In the genomic region with DNA sequence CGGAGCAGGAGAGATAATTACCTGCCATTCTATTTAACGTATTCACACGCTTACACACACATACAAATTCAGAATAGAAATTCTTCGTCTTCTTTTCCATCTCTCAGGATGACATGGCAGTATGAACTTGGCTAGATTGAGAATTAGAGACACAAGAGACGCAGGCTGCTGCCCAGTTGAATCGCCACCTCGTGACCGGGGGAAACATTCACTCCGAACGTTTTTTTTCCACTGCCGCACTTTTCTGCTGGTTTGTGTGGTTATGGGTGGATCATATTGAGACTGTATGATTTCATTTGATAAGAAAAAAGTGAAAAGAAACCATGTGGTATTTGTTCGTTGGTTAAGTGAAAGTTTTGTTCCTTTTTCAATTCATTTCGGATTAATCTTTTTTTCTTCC, we compare ENCODE assay signal across 6 worm cellular contexts.
TF ChIP-seq lines count a peak whose summit lies in the region.

No protein-coding gene starts in this region.

TF ChIP-seq in whole organism, L1 larva, 84 proteins besides CTCF, POLR2A, EP300 and RAD21 (continued from another document and continues in another):
- TF ChIP-seq fos-1 (tag; optimal IDR thresholded peaks at IDR 0.05; lab: Kevin White, UChicago), result peak; percentile 24
- TF ChIP-seq rnt-1 (tag; optimal IDR thresholded peaks at IDR 0.05; lab: Kevin White, UChicago), result peak; percentile 46
- no peak for TF ChIP-seq unc-30 (tag; optimal IDR thresholded peaks at IDR 0.05; lab: Kevin White, UChicago)
- peak; percentile 12 for TF ChIP-seq hpl-2 (GFP tag; optimal IDR thresholded peaks at IDR 0.05; lab: Kevin White, UChicago)
- TF ChIP-seq mdl-1 (tag; optimal IDR thresholded peaks at IDR 0.05; lab: Kevin White, UChicago), result peak in 1 of 2 experiments; percentile 83
- TF ChIP-seq efl-3 (GFP tag; optimal IDR thresholded peaks at IDR 0.05; lab: Kevin White, UChicago), result no peak
- no peak for TF ChIP-seq sptf-1 (tag; optimal IDR thresholded peaks at IDR 0.05; lab: Kevin White, UChicago)
- TF ChIP-seq dsc-1 (tag; optimal IDR thresholded peaks at IDR 0.05; lab: Kevin White, UChicago), result no peak
- no peak for TF ChIP-seq ces-1 (GFP tag; optimal IDR thresholded peaks at IDR 0.05; lab: Kevin White, UChicago)
- no peak for TF ChIP-seq F16B12.6 (tag; optimal IDR thresholded peaks at IDR 0.05; lab: Kevin White, UChicago)
- no peak for TF ChIP-seq sup-37 (GFP tag; optimal IDR thresholded peaks at IDR 0.05; lab: Kevin White, UChicago)
- peak; percentile 60 for TF ChIP-seq nhr-47 (tag; optimal IDR thresholded peaks at IDR 0.05; lab: Kevin White, UChicago)
- TF ChIP-seq blmp-1 (tag; optimal IDR thresholded peaks at IDR 0.05; lab: Kevin White, UChicago), result peak; percentile 99
- TF ChIP-seq ztf-4 (tag; optimal IDR thresholded peaks at IDR 0.05; lab: Kevin White, UChicago), result no peak
- peak; percentile 52 for TF ChIP-seq skn-1 (tag; optimal IDR thresholded peaks at IDR 0.05; lab: Kevin White, UChicago)
- peak; percentile 61 for TF ChIP-seq lin-13 (GFP tag; optimal IDR thresholded peaks at IDR 0.05; lab: Kevin White, UChicago)
- TF ChIP-seq nhr-71 (tag; optimal IDR thresholded peaks at IDR 0.05; lab: Kevin White, UChicago), result peak; percentile 79
- peak in 1 of 3 experiments; percentile 62 for TF ChIP-seq ceh-82 (tag; optimal IDR thresholded peaks at IDR 0.05; lab: Kevin White, UChicago)
- peak; percentile 27 for TF ChIP-seq nhr-11 (tag; optimal IDR thresholded peaks at IDR 0.05; lab: Kevin White, UChicago)
- TF ChIP-seq zag-1 (tag; optimal IDR thresholded peaks at IDR 0.05; lab: Kevin White, UChicago), result no peak
- TF ChIP-seq ceh-63 (GFP tag; optimal IDR thresholded peaks at IDR 0.05; lab: Kevin White, UChicago), result no peak

TF ChIP-seq in whole organism, L2 larva, 48 proteins besides CTCF, POLR2A, EP300 and RAD21 (continued from another document and continues in another):
- TF ChIP-seq skn-1 (tag; optimal IDR thresholded peaks at IDR 0.05; lab: Kevin White, UChicago) (peak; percentile 72), elt-3 (tag; optimal IDR thresholded peaks at IDR 0.05; lab: Kevin White, UChicago) (no peak), ZK546.5 (tag; optimal IDR thresholded peaks at IDR 0.05; lab: Kevin White, UChicago) (no peak), lsy-2 (tag; optimal IDR thresholded peaks at IDR 0.05; lab: Kevin White, UChicago) (peak in 1 of 2 experiments; percentile 68), nhr-6 (tag; optimal IDR thresholded peaks at IDR 0.05; lab: Kevin White, UChicago) (no peak), nhr-23 (tag; optimal IDR thresholded peaks at IDR 0.05; lab: Kevin White, UChicago) (no peak), mbf-1 (tag; optimal IDR thresholded peaks at IDR 0.05; lab: Kevin White, UChicago) (no peak), ztf-1 (GFP tag; conservative IDR thresholded peaks at IDR 0.05; lab: Robert Waterston, UW) (no peak), ama-1 (optimal IDR thresholded peaks at IDR 0.05; lab: Kevin White, UChicago) (peak; percentile 70), elt-1 (tag; optimal IDR thresholded peaks at IDR 0.05; lab: Kevin White, UChicago) (no peak), mab-5 (tag; optimal IDR thresholded peaks at IDR 0.05; lab: Kevin White, UChicago) (no peak), nhr-77 (tag; optimal IDR thresholded peaks at IDR 0.05; lab: Kevin White, UChicago) (no peak), blmp-1 (tag; optimal IDR thresholded peaks at IDR 0.05; lab: Kevin White, UChicago; ENCODE audit: insufficient read depth) (peak; percentile 99), sma-9 (GFP tag; optimal IDR thresholded peaks at IDR 0.05; lab: Kevin White, UChicago) (peak; percentile 88), sma-9 (tag; optimal IDR thresholded peaks at IDR 0.05; lab: Kevin White, UChicago) (no peak), ztf-11 (tag; optimal IDR thresholded peaks at IDR 0.05; lab: Kevin White, UChicago) (no peak), peb-1 (tag; optimal IDR thresholded peaks at IDR 0.05; lab: Kevin White, UChicago) (no peak), nhr-12 (tag; optimal IDR thresholded peaks at IDR 0.05; lab: Kevin White, UChicago) (no peak), gmeb-1 (tag; optimal IDR thresholded peaks at IDR 0.05; lab: Kevin White, UChicago) (peak; percentile 57), lin-39 (tag; optimal IDR thresholded peaks at IDR 0.05; lab: Kevin White, UChicago) (no peak), R02D3.7 (tag; optimal IDR thresholded peaks at IDR 0.05; lab: Kevin White, UChicago) (no peak), ztf-4 (tag; optimal IDR thresholded peaks at IDR 0.05; lab: Kevin White, UChicago) (peak; percentile 20)

TF ChIP-seq in whole organism, L3 larva, 47 proteins besides CTCF, POLR2A, EP300 and RAD21 (continued from another document and continues in another):
- TF ChIP-seq mdl-1 (tag; optimal IDR thresholded peaks at IDR 0.05; lab: Kevin White, UChicago), result peak; percentile 43
- no peak for TF ChIP-seq fos-1 (tag; optimal IDR thresholded peaks at IDR 0.05; lab: Kevin White, UChicago)
- TF ChIP-seq nhr-12 (tag; optimal IDR thresholded peaks at IDR 0.05; lab: Kevin White, UChicago), result no peak
- TF ChIP-seq nhr-67 (tag; optimal IDR thresholded peaks at IDR 0.05; lab: Kevin White, UChicago), result no peak
- TF ChIP-seq ZK546.5 (tag; optimal IDR thresholded peaks at IDR 0.05; lab: Kevin White, UChicago), result no peak
- TF ChIP-seq R02D3.7 (tag; optimal IDR thresholded peaks at IDR 0.05; lab: Kevin White, UChicago), result no peak
- TF ChIP-seq nhr-11 (tag; optimal IDR thresholded peaks at IDR 0.05; lab: Kevin White, UChicago), result no peak
- TF ChIP-seq elt-1 (tag; optimal IDR thresholded peaks at IDR 0.05; lab: Kevin White, UChicago), result no peak
- TF ChIP-seq nhr-25 (tag; optimal IDR thresholded peaks at IDR 0.05; lab: Kevin White, UChicago), result peak; percentile 70
- TF ChIP-seq jun-1 (tag; optimal IDR thresholded peaks at IDR 0.05; lab: Kevin White, UChicago), result peak; percentile 25
- TF ChIP-seq pqm-1 (tag; optimal IDR thresholded peaks at IDR 0.05; lab: Kevin White, UChicago), result peak; percentile 63
- no peak for TF ChIP-seq zag-1 (tag; optimal IDR thresholded peaks at IDR 0.05; lab: Kevin White, UChicago)
- TF ChIP-seq ztf-11 (tag; optimal IDR thresholded peaks at IDR 0.05; lab: Kevin White, UChicago), result no peak
- TF ChIP-seq nhr-28 (tag; optimal IDR thresholded peaks at IDR 0.05; lab: Kevin White, UChicago), result no peak
- TF ChIP-seq mml-1 (tag; optimal IDR thresholded peaks at IDR 0.05; lab: Kevin White, UChicago), result no peak
- peak; percentile 51 for TF ChIP-seq lsy-12 (tag; optimal IDR thresholded peaks at IDR 0.05; lab: Kevin White, UChicago)
- TF ChIP-seq elt-3 (tag; optimal IDR thresholded peaks at IDR 0.05; lab: Kevin White, UChicago), result peak in 2 of 3 experiments; percentile 67 to 83
- no peak for TF ChIP-seq egl-5 (tag; optimal IDR thresholded peaks at IDR 0.05; lab: Kevin White, UChicago)
- TF ChIP-seq daf-12 (tag; optimal IDR thresholded peaks at IDR 0.05; lab: Kevin White, UChicago), result no peak
- peak; percentile 59 for TF ChIP-seq nfya-1 (tag; optimal IDR thresholded peaks at IDR 0.05; lab: Kevin White, UChicago; ENCODE audit: insufficient read depth)
- no peak for TF ChIP-seq unc-39 (tag; optimal IDR thresholded peaks at IDR 0.05; lab: Kevin White, UChicago)
- peak; percentile 5 for TF ChIP-seq lin-15B (tag; optimal IDR thresholded peaks at IDR 0.05; lab: Kevin White, UChicago)
- no peak for TF ChIP-seq sea-2 (GFP tag; optimal IDR thresholded peaks at IDR 0.05; lab: Kevin White, UChicago)

TF ChIP-seq in whole organism, L4 larva, 104 proteins besides CTCF, POLR2A, EP300 and RAD21 (continued from another document and continues in another):
- TF ChIP-seq tag-97 (GFP tag; IDR thresholded peaks at IDR 0.05; lab: Robert Waterston, UW) (no peak), unc-62 (GFP tag; optimal IDR thresholded peaks at IDR 0.05 in 1 of 2; lab: Kevin White, UChicago) (peak in 1 of 2 experiments; percentile 98), unc-62 (tag; optimal IDR thresholded peaks at IDR 0.05; lab: Kevin White, UChicago) (peak; percentile 23), ceh-32 (tag; optimal IDR thresholded peaks at IDR 0.05; lab: Kevin White, UChicago; ENCODE audit: poor library complexity) (no peak), duxl-1 (tag; optimal IDR thresholded peaks at IDR 0.05; lab: Kevin White, UChicago; ENCODE audit: poor library complexity) (no peak), lsy-2 (tag; optimal IDR thresholded peaks at IDR 0.05; lab: Kevin White, UChicago) (peak in 1 of 2 experiments; percentile 75), nhr-42 (GFP tag; IDR thresholded peaks at IDR 0.05; lab: Robert Waterston, UW) (no peak), lir-3 (tag; optimal IDR thresholded peaks at IDR 0.05; lab: Kevin White, UChicago) (no peak), madf-9 (GFP tag; conservative IDR thresholded peaks at IDR 0.05; lab: Robert Waterston, UW) (no peak), mdt-29 (GFP tag; IDR thresholded peaks at IDR 0.05; lab: Robert Waterston, UW) (no peak), fkh-10 (GFP tag; optimal IDR thresholded peaks at IDR 0.05; lab: Kevin White, UChicago) (no peak), rbr-2 (tag; optimal IDR thresholded peaks at IDR 0.05; lab: Kevin White, UChicago) (no peak), pqm-1 (tag; optimal IDR thresholded peaks at IDR 0.05; lab: Kevin White, UChicago) (peak; percentile 34), ama-1 (optimal IDR thresholded peaks at IDR 0.05; lab: Kevin White, UChicago) (peak; percentile 69), egl-43 (GFP tag; IDR thresholded peaks at IDR 0.05; lab: Robert Waterston, UW) (0 out of 2 replicates have a peak, but pooled peaks have one; percentile 33), zfp-3 (GFP tag; conservative IDR thresholded peaks at IDR 0.05; lab: Robert Waterston, UW) (peak; percentile 55; the same call in 1 of the 2 replicates), nhr-237 (tag; optimal IDR thresholded peaks at IDR 0.05; lab: Kevin White, UChicago) (no peak), mdl-1 (tag; optimal IDR thresholded peaks at IDR 0.05; lab: Kevin White, UChicago) (peak; percentile 71 to 96), lin-13 (GFP tag; optimal IDR thresholded peaks at IDR 0.05; lab: Kevin White, UChicago) (peak; percentile 53), ztf-7 (tag; optimal IDR thresholded peaks at IDR 0.05; lab: Kevin White, UChicago) (no peak), R02D3.7 (tag; optimal IDR thresholded peaks at IDR 0.05; lab: Kevin White, UChicago) (no peak), fos-1 (tag; optimal IDR thresholded peaks at IDR 0.05; lab: Kevin White, UChicago) (no peak), sdz-12 (GFP tag; optimal IDR thresholded peaks at IDR 0.05; lab: Kevin White, UChicago) (peak; percentile 4)

TF ChIP-seq in whole organism, late embryonic, 69 proteins besides CTCF, POLR2A, EP300 and RAD21 (continued from another document):
- TF ChIP-seq C38D4.7 (GFP tag; optimal IDR thresholded peaks at IDR 0.05; lab: Kevin White, UChicago), result no peak
- TF ChIP-seq K09A11.1 (tag; optimal IDR thresholded peaks at IDR 0.05; lab: Kevin White, UChicago; ENCODE audit: insufficient read depth), result no peak
- no peak for TF ChIP-seq hlh-13 (GFP tag; optimal IDR thresholded peaks at IDR 0.05; lab: Kevin White, UChicago)
- TF ChIP-seq sox-2 (GFP tag; IDR thresholded peaks at IDR 0.05; lab: Robert Waterston, UW), result no peak
- TF ChIP-seq ceh-34 (tag; optimal IDR thresholded peaks at IDR 0.05; lab: Kevin White, UChicago), result no peak
- peak; percentile 32 for TF ChIP-seq nfya-1 (tag; optimal IDR thresholded peaks at IDR 0.05; lab: Kevin White, UChicago)

TF ChIP-seq in whole organism, young adult, 124 proteins besides CTCF, POLR2A, EP300 and RAD21 (continued from another document and continues in another):
- no peak; the same call in none of the 2 replicates for TF ChIP-seq pbrm-1 (GFP tag; IDR thresholded peaks at IDR 0.05; lab: Robert Waterston, UW)
- TF ChIP-seq B0336.3 (GFP tag; IDR thresholded peaks at IDR 0.05; lab: Robert Waterston, UW), result peak; percentile 50; the same call in 1 of the 2 replicates
- no peak for TF ChIP-seq madf-8 (GFP tag; conservative IDR thresholded peaks at IDR 0.05; lab: Robert Waterston, UW)
- no peak for TF ChIP-seq mel-28 (tag; optimal IDR thresholded peaks at IDR 0.05; lab: Kevin White, UChicago; ENCODE audit: borderline replicate concordance)
- no peak for TF ChIP-seq egl-44 (GFP tag; IDR thresholded peaks at IDR 0.05; lab: Robert Waterston, UW)
- no peak for TF ChIP-seq snpc-4 (GFP tag; optimal IDR thresholded peaks at IDR 0.05; lab: Kevin White, UChicago)
- TF ChIP-seq snpc-4 (tag; optimal IDR thresholded peaks at IDR 0.05; lab: Kevin White, UChicago), result peak in 3 of 4 experiments; percentile 19 to 49 (median 39)
- TF ChIP-seq F57A8.1 (GFP tag; optimal IDR thresholded peaks at IDR 0.05; lab: Kevin White, UChicago), result no peak
- peak; percentile 84 for TF ChIP-seq somi-1 (GFP tag; optimal IDR thresholded peaks at IDR 0.05; lab: Kevin White, UChicago)
- TF ChIP-seq efl-1 (GFP tag; optimal IDR thresholded peaks at IDR 0.05; lab: Kevin White, UChicago), result no peak
- TF ChIP-seq chd-7 (tag; optimal IDR thresholded peaks at IDR 0.05; lab: Kevin White, UChicago), result peak; percentile 80
- TF ChIP-seq ztf-18 (tag; optimal IDR thresholded peaks at IDR 0.05; lab: Kevin White, UChicago), result no peak
- peak; percentile 72; the same call in 1 of the 2 replicates for TF ChIP-seq nfyb-1 (GFP tag; IDR thresholded peaks at IDR 0.05; lab: Robert Waterston, UW)
- TF ChIP-seq tbx-9 (tag; optimal IDR thresholded peaks at IDR 0.05; lab: Kevin White, UChicago; ENCODE audit: borderline replicate concordance), result no peak
- TF ChIP-seq F49E8.2 (tag; optimal IDR thresholded peaks at IDR 0.05; lab: Kevin White, UChicago; ENCODE audit: insufficient read depth), result no peak
- TF ChIP-seq ccch-3 (GFP tag; optimal IDR thresholded peaks at IDR 0.05; lab: Kevin White, UChicago), result no peak
- peak; percentile 69 for TF ChIP-seq atf-7 (tag; optimal IDR thresholded peaks at IDR 0.05; lab: Kevin White, UChicago)
- TF ChIP-seq unc-62 (GFP tag; optimal IDR thresholded peaks at IDR 0.05; lab: Kevin White, UChicago), result no peak
- TF ChIP-seq zfh-2 (GFP tag; conservative IDR thresholded peaks at IDR 0.05; lab: Robert Waterston, UW), result peak; percentile 57; the same call in 1 of the 2 replicates
- peak; percentile 13 for TF ChIP-seq ztf-3 (GFP tag; optimal IDR thresholded peaks at IDR 0.05; lab: Kevin White, UChicago)
- peak; percentile 16 for TF ChIP-seq madf-10 (tag; optimal IDR thresholded peaks at IDR 0.05; lab: Kevin White, UChicago)
- TF ChIP-seq nhr-179 (tag; optimal IDR thresholded peaks at IDR 0.05; lab: Kevin White, UChicago), result no peak
- TF ChIP-seq ceh-40 (GFP tag; IDR thresholded peaks at IDR 0.05; lab: Robert Waterston, UW), result no peak
- TF ChIP-seq sptf-2 (GFP tag; optimal IDR thresholded peaks at IDR 0.05; lab: Kevin White, UChicago), result no peak
- peak; percentile 70 for TF ChIP-seq ztf-22 (GFP tag; optimal IDR thresholded peaks at IDR 0.05; lab: Kevin White, UChicago)
- TF ChIP-seq ets-4 (GFP tag; optimal IDR thresholded peaks at IDR 0.05; lab: Kevin White, UChicago), result no peak
- no peak for TF ChIP-seq sdz-38 (tag; optimal IDR thresholded peaks at IDR 0.05; lab: Kevin White, UChicago)
- TF ChIP-seq K11D2.4 (GFP tag; IDR thresholded peaks at IDR 0.05; lab: Robert Waterston, UW), result peak; percentile 69; the same call in 1 of the 2 replicates
- TF ChIP-seq egrh-3 (GFP tag; IDR thresholded peaks at IDR 0.05; lab: Robert Waterston, UW), result no peak
- no peak for TF ChIP-seq Y67H2A.10 (GFP tag; conservative IDR thresholded peaks at IDR 0.05; lab: Robert Waterston, UW)
- peak; percentile 53 for TF ChIP-seq ZK185.1 (tag; optimal IDR thresholded peaks at IDR 0.05; lab: Kevin White, UChicago; ENCODE audit: poor library complexity, severe bottlenecking)
- TF ChIP-seq repo-1 (tag; optimal IDR thresholded peaks at IDR 0.05; lab: Kevin White, UChicago), result peak; percentile 48
- no peak for TF ChIP-seq ceh-100 (GFP tag; IDR thresholded peaks at IDR 0.05; lab: Robert Waterston, UW)
- no peak for TF ChIP-seq snpc-1.3 (tag; optimal IDR thresholded peaks at IDR 0.05; lab: Kevin White, UChicago; ENCODE audit: insufficient read depth)
- no peak for TF ChIP-seq madf-6 (GFP tag; IDR thresholded peaks at IDR 0.05; lab: Robert Waterston, UW)
- peak in 1 of 3 experiments; percentile 54 for TF ChIP-seq lin-35 (GFP tag; optimal IDR thresholded peaks at IDR 0.05; lab: Kevin White, UChicago)
- no peak for TF ChIP-seq pha-4 (tag; optimal IDR thresholded peaks at IDR 0.05; lab: Kevin White, UChicago)
- no peak for TF ChIP-seq B0261.1 (tag; optimal IDR thresholded peaks at IDR 0.05; lab: Kevin White, UChicago)
- no peak; the same call in 1 of the 2 replicates for TF ChIP-seq Y56A3A.18 (GFP tag; IDR thresholded peaks at IDR 0.05; lab: Robert Waterston, UW)
- peak; percentile 75 for TF ChIP-seq nhr-80 (tag; optimal IDR thresholded peaks at IDR 0.05; lab: Kevin White, UChicago)
- TF ChIP-seq tlf-1 (GFP tag; optimal IDR thresholded peaks at IDR 0.05; lab: Kevin White, UChicago), result peak; percentile 39
- TF ChIP-seq egl-18 (GFP tag; IDR thresholded peaks at IDR 0.05; lab: Robert Waterston, UW), result no peak
- no peak; the same call in 1 of the 2 replicates for TF ChIP-seq Y53G8AR.9 (GFP tag; conservative IDR thresholded peaks at IDR 0.05; lab: Robert Waterston, UW)
